Worm (Caenorhabditis elegans) whole organism, young adult: ENCODE measurements around the gene abhd-5.2.

Experiments used
- T07F8.4 ChIP-seq: sonication (generic microtip); optimal IDR thresholded peaks from 2 replicates; lab custom pipeline; 2016; ENCODE audit warnings: mild to moderate bottlenecking, missing genetic modification characterization, moderate library complexity, missing compliant biosample characterization
- egrh-3 ChIP-seq: fragments of 200-800 bp; sonication (Bioruptor generic); IDR thresholded peaks from 2 replicates; pipeline ENCODE4 v1.3.6; 2022; ENCODE audit warnings: missing genetic modification reagents, missing genetic modification characterization, missing compliant biosample characterization
- pha-4 ChIP-seq: fragments of 150-350 bp; sonication (generic microtip); optimal IDR thresholded peaks from 2 replicates; lab custom pipeline; 2014; ENCODE audit warnings: missing biosample characterization, missing genetic modification reagents, missing genetic modification characterization

DNA sequence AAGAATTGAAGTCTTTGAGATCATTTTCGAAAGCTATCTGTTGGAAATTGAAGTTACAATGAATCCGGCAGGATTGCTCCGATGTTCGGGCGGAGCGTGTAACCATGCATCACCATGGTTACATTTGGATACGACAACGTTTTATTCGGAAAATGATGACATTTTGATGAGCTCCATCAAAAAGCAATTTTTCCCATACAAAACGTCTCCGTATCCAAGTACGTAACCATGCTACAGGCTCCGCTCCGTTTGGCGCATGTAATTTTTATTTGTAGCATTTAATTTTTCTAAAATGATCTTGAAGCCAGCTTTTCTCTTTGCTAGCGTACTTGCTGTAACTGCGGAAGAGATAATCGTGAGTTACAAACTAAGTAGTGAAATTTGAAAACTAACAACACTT is 1.9 kb upstream of the abhd-5.2 start, which contains the start of the genes cwp-2 and cwp-3:
- TF ChIP-seq pha-4 (tag; lab: Kevin White, UChicago) (no peak), T07F8.4 (tag; lab: Kevin White, UChicago) (no peak), egrh-3 (GFP tag; lab: Robert Waterston, UW) (no peak)
